Worm (Caenorhabditis elegans): Measurements from ENCODE around the gene nas-37.

nas-37 gene

DNA sequence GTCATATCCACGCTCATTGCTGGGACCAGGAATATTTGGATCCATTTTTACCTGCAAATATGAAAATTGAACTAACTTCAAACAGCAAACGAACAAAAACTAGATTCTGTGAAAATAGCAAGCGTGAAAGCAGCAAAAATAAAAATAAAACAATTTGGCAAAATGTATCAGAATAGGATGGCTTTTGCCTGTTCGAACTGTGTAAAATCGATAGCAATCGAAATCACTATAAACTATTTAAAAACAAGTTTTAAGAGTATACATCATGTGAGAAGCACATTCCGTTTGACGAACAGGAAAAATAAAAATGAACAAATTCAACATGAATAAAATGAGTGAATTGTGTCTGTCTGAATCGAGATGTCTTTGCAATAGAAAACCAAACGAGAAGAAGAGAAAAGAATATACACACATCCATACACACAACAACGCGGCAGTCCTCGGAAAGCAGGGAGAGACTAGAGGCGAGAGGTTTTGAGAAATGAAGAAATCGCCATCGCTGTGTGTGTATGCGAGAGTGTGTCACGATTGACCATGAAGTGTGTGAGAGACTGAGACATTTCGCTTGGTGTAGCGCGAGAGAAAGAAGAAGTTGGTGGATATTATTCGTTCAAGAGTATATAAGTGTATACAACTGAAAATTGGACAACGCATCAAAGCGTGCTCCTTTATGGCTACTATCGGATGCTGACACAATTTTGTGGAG lies 49.3 kb downstream of the nas-37 start, which contains the start of gene phf-34 (continued):
- TF ChIP-seq nhr-76 (tag; optimal IDR thresholded peaks at IDR 0.05), result no peak
- peak; percentile 55 for TF ChIP-seq nhr-85 (tag)
- TF ChIP-seq pqm-1 (tag; optimal IDR thresholded peaks at IDR 0.05), result no peak
- no peak for TF ChIP-seq elt-3 (tag; optimal IDR thresholded peaks at IDR 0.05)
- no peak for TF ChIP-seq unc-62 (GFP tag; optimal IDR thresholded peaks at IDR 0.05)
- no peak for TF ChIP-seq hlh-4 (tag; optimal IDR thresholded peaks at IDR 0.05)
- no peak for TF ChIP-seq nhr-12 (tag; optimal IDR thresholded peaks at IDR 0.05)
- no peak for TF ChIP-seq hlh-17 (GFP tag; optimal IDR thresholded peaks at IDR 0.05; ENCODE audit: borderline replicate concordance)
- peak; percentile 17 to 26 for TF ChIP-seq lin-35 (GFP tag; optimal IDR thresholded peaks at IDR 0.05)
- TF ChIP-seq efl-1 (optimal IDR thresholded peaks at IDR 0.05), result peak in 1 of 2 experiments; percentile 50
- no peak for TF ChIP-seq efl-1 (GFP tag; optimal IDR thresholded peaks at IDR 0.05 in 1 of 2)
- TF ChIP-seq fkh-4 (tag; optimal IDR thresholded peaks at IDR 0.05; ENCODE audit: borderline replicate concordance), result no peak
- peak in 2 of 3 experiments; percentile 31 to 57 for TF ChIP-seq ceh-82 (tag; optimal IDR thresholded peaks at IDR 0.05)
- TF ChIP-seq ces-1 (GFP tag; optimal IDR thresholded peaks at IDR 0.05), result no peak
- TF ChIP-seq pax-3 (tag; optimal IDR thresholded peaks at IDR 0.05), result no peak
- TF ChIP-seq fkh-8 (tag; optimal IDR thresholded peaks at IDR 0.05), result peak; percentile 63
- no peak for TF ChIP-seq grh-1 (GFP tag; IDR thresholded peaks at IDR 0.05)
- TF ChIP-seq zag-1 (tag; optimal IDR thresholded peaks at IDR 0.05), result no peak
- TF ChIP-seq nhr-20 (tag; optimal IDR thresholded peaks at IDR 0.05), result peak; percentile 39
- peak; percentile 1 for TF ChIP-seq jun-1 (tag; optimal IDR thresholded peaks at IDR 0.05)
- peak in 1 of 3 experiments; percentile 25 for TF ChIP-seq dpl-1 (GFP tag; optimal IDR thresholded peaks at IDR 0.05)
- no peak for TF ChIP-seq ets-5 (GFP tag; IDR thresholded peaks at IDR 0.05)
- TF ChIP-seq unc-30 (tag; optimal IDR thresholded peaks at IDR 0.05), result no peak
- peak in 1 of 2 experiments; percentile 44 for TF ChIP-seq mdl-1 (tag; optimal IDR thresholded peaks at IDR 0.05)
- peak; percentile 72 for TF ChIP-seq snu-23 (GFP tag; optimal IDR thresholded peaks at IDR 0.05)

DNA sequence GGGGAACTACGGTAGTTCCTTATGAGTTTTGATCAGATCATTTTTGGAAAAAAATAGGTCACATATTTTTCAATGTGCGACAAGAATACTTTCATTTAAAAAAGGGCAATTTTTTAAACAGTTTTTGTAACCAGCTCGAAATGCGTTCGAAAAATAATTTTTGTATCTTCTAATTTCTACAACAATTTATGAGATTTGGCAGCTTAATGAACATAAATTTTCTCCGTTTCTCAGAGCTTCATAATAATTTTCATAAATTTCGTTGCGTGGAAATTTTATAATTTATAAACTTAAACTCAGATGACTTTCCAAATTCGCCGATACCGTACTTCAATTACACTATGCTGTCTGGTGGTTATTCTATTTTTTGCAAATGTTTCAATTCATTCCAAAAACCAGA lies 54.0 kb downstream of the nas-37 start, which contains the start of gene F21G4.3:
Gene F21G4.3, plus strand, starts transcription at position 301 of the 400 bp plus-strand sequence.
- TF ChIP-seq efl-1 (optimal IDR thresholded peaks at IDR 0.05), result no peak
- TF ChIP-seq efl-1 (GFP tag; optimal IDR thresholded peaks at IDR 0.05 in 1 of 2), result no peak
- TF ChIP-seq unc-30 (tag; optimal IDR thresholded peaks at IDR 0.05), result no peak
- no peak for TF ChIP-seq hlh-4 (tag; optimal IDR thresholded peaks at IDR 0.05)
- no peak for TF ChIP-seq C34B4.2 (tag; optimal IDR thresholded peaks at IDR 0.05)
- no peak for TF ChIP-seq pqm-1 (tag; optimal IDR thresholded peaks at IDR 0.05)
- TF ChIP-seq nhr-76 (tag; optimal IDR thresholded peaks at IDR 0.05), result no peak
